Fruit fly (Drosophila melanogaster): Measurements from ENCODE around the gene ru.

DNA sequence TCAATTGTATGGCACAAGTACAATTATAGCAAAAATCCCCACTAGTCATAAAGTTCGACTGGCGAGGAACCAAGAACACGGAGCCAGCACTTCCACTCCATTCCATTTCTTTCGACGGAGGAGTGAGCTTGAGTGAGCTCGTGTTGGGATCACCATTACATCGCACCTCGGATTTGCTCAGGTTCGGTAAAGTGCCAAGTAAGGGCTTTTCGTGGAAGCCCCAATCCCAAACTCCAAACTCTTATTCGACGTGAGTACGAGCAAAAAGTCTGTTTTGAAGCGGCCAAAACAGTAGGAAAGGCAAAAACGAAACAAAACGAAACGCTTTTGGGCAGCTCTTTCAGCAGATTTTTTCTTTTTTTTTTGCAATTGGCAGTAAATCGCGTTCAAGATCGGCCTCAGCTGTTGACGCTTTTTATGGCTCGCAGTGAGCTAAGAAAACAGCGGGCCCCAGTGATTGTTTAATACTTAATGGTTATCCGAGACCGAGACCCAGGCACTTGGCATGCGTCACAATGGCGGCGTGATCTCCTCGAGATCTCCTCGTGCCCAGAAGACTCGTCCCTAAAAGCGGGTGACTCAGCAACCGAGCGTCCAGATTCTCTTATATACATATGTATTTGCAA is 49.4 kb upstream of the ru start:
- TF ChIP-seq cnc (optimal IDR thresholded peaks at IDR 0.05), result no peak
- no peak for TF ChIP-seq Crg-1 (GFP tag; optimal IDR thresholded peaks at IDR 0.05)

Data from whole organism, adult.